Fruit fly (Drosophila melanogaster) whole organism, adult: ENCODE results near the gene Adsl.

ENCODE experiments used
- CG14711 ChIP-seq: fragments of 200-800 bp; sonication (Bioruptor generic); optimal IDR thresholded peaks from 2 replicates; lab custom pipeline; 2018; ENCODE audit warnings: missing biosample characterization, mild to moderate bottlenecking, missing genetic modification characterization, moderate library complexity
- ovo ChIP-seq: fragments of 200-800 bp; sonication (Bioruptor generic); optimal IDR thresholded peaks from 2 replicates; lab custom pipeline; 2016; ENCODE audit warnings: missing biosample characterization, missing genetic modification characterization
- pad ChIP-seq: fragments of 200-800 bp; sonication (Bioruptor generic); optimal IDR thresholded peaks from 3 replicates; lab custom pipeline; 2017; ENCODE audit warnings: missing biosample characterization, missing genetic modification characterization, mild to moderate bottlenecking, moderate library complexity, missing genetic modification reagents
- toe ChIP-seq: fragments of 200-800 bp; sonication (Bioruptor generic); optimal IDR thresholded peaks from 2 replicates; lab custom pipeline; 2016; ENCODE audit warnings: missing biosample characterization, missing genetic modification characterization

The Adsl gene

dm6 chr3R:16969361-16970355 lies 51.3 kb downstream of the Adsl start:
- TF ChIP-seq CG14711 (tag; lab: Kevin White, UChicago) (no peak), toe (peak; percentile 18), pad (GFP tag; lab: Kevin White, UChicago) (peak; percentile 62), ovo (GFP tag; lab: Kevin White, UChicago) (peak; percentile 33)
